Fruit fly (Drosophila melanogaster) whole organism, embryonic: ENCODE measurements around the gene raw.

ENCODE experiments used
- Blimp-1 ChIP-seq: fragments of 200-800 bp; sonication (Bioruptor generic); optimal IDR thresholded peaks from 3 replicates; lab custom pipeline; 2018; ENCODE audit warnings: missing biosample characterization, missing genetic modification characterization, mild to moderate bottlenecking, moderate library complexity, missing genetic modification reagents
- CG10565 ChIP-seq: fragments of 200-800 bp; sonication (Bioruptor generic); optimal IDR thresholded peaks from 3 replicates; lab custom pipeline; 2016; ENCODE audit warnings: missing biosample characterization, mild to moderate bottlenecking, missing genetic modification characterization
- CG10979 ChIP-seq: fragments of 200-800 bp; sonication (Bioruptor generic); optimal IDR thresholded peaks from 2 replicates; lab custom pipeline; 2018; ENCODE audit warnings: missing biosample characterization, mild to moderate bottlenecking, missing genetic modification characterization, moderate library complexity
- CG11456 ChIP-seq: fragments of 200-800 bp; sonication (Bioruptor generic); IDR thresholded peaks from 3 replicates; pipeline ENCODE4 v1.3.6; 2022; ENCODE audit warnings: missing biosample characterization, missing genetic modification characterization
- CG11695 ChIP-seq: fragments of 200-800 bp; sonication (Bioruptor generic); IDR thresholded peaks from 3 replicates; pipeline ENCODE4 v1.3.6; 2022; ENCODE audit warnings: missing biosample characterization, missing genetic modification characterization
- CG12071 ChIP-seq: fragments of 200-800 bp; sonication (Bioruptor generic); optimal IDR thresholded peaks from 3 replicates; lab custom pipeline; 2018; ENCODE audit warnings: missing biosample characterization, mild to moderate bottlenecking, missing genetic modification characterization
- CG12219 ChIP-seq: fragments of 200-800 bp; sonication (Bioruptor generic); optimal IDR thresholded peaks from 3 replicates; lab custom pipeline; 2018; ENCODE audit warnings: missing biosample characterization, mild to moderate bottlenecking, missing genetic modification characterization
- CG13287 ChIP-seq: fragments of 200-800 bp; sonication (Bioruptor generic); IDR thresholded peaks from 2 replicates; pipeline ENCODE4 v1.3.6; 2022; ENCODE audit warnings: missing biosample characterization, missing genetic modification characterization; ENCODE audit not compliant: partially characterized antibody
- CG14710 ChIP-seq: fragments of 200-800 bp; sonication (Bioruptor generic); optimal IDR thresholded peaks from 3 replicates; lab custom pipeline; 2019; ENCODE audit warnings: missing biosample characterization, mild to moderate bottlenecking, missing genetic modification characterization, moderate library complexity
- CG15011 ChIP-seq: fragments of 200-800 bp; sonication (Bioruptor generic); optimal IDR thresholded peaks from 3 replicates; lab custom pipeline; 2018; ENCODE audit warnings: missing biosample characterization, mild to moderate bottlenecking, missing genetic modification characterization
- CG1603 ChIP-seq: fragments of 200-800 bp; sonication (Bioruptor generic); optimal IDR thresholded peaks from 2 replicates; lab custom pipeline; 2019; ENCODE audit warnings: missing biosample characterization, mild to moderate bottlenecking, missing genetic modification characterization, moderate library complexity
- CG16815 ChIP-seq: fragments of 200-800 bp; sonication (Bioruptor generic); optimal IDR thresholded peaks from 3 replicates; lab custom pipeline; 2017; ENCODE audit warnings: missing biosample characterization, mild to moderate bottlenecking, missing genetic modification characterization
- CG17912 ChIP-seq: fragments of 200-800 bp; sonication (Bioruptor generic); optimal IDR thresholded peaks from 2 replicates; lab custom pipeline; 2018; ENCODE audit warnings: missing biosample characterization, mild to moderate bottlenecking, missing genetic modification characterization
- CG42726 ChIP-seq: fragments of 200-800 bp; sonication (Bioruptor generic); IDR thresholded peaks from 2 replicates; pipeline ENCODE4 v1.3.6; 2022; ENCODE audit warnings: missing biosample characterization, missing genetic modification characterization; ENCODE audit not compliant: partially characterized antibody
- CG4617 ChIP-seq: fragments of 200-800 bp; sonication (Bioruptor generic); optimal IDR thresholded peaks from 3 replicates; lab custom pipeline; 2016; ENCODE audit warnings: missing biosample characterization, missing genetic modification characterization, borderline replicate concordance
- CG4707 ChIP-seq: fragments of 200-800 bp; sonication (Bioruptor generic); optimal IDR thresholded peaks from 2 replicates; lab custom pipeline; 2018; ENCODE audit warnings: missing biosample characterization, mild to moderate bottlenecking, missing genetic modification characterization, moderate library complexity
- CG6813 ChIP-seq: fragments of 200-800 bp; sonication (Bioruptor generic); optimal IDR thresholded peaks from 2 replicates; lab custom pipeline; 2017; ENCODE audit warnings: missing biosample characterization, missing genetic modification characterization, mild to moderate bottlenecking, moderate library complexity, missing genetic modification reagents
- CG7786 ChIP-seq: fragments of 200-800 bp; sonication (Bioruptor generic); optimal IDR thresholded peaks from 2 replicates; lab custom pipeline; 2016; ENCODE audit warnings: missing biosample characterization, missing genetic modification characterization
- CG8281 ChIP-seq: fragments of 200-800 bp; sonication (Bioruptor generic); optimal IDR thresholded peaks from 2 replicates; lab custom pipeline; 2018; ENCODE audit warnings: missing biosample characterization, mild to moderate bottlenecking, missing genetic modification characterization, moderate library complexity
- CG9727 ChIP-seq: fragments of 200-800 bp; sonication (Bioruptor generic); optimal IDR thresholded peaks from 3 replicates; lab custom pipeline; 2017; ENCODE audit warnings: missing biosample characterization, mild to moderate bottlenecking, missing genetic modification characterization
- CG9932 ChIP-seq: fragments of 200-800 bp; sonication (Bioruptor generic); IDR thresholded peaks from 2 replicates; pipeline ENCODE4 v1.3.6; 2022; ENCODE audit warnings: missing biosample characterization, missing genetic modification characterization
- CTCF ChIP-seq: fragments of 200-800 bp; sonication (Bioruptor generic); optimal IDR thresholded peaks from 2 replicates; lab custom pipeline; 2017; ENCODE audit warnings: missing biosample characterization, mild to moderate bottlenecking, missing genetic modification characterization, moderate library complexity
- D ChIP-seq, 2 experiments: fragments of 200-800 bp in 1 of 2; fragments of >200 bp in 1 of 2; sonication (Bioruptor generic) in 1 of 2; optimal IDR thresholded peaks; 2 replicates in 1 of 2; 3 replicates in 1 of 2; lab custom pipeline; 2017; ENCODE audit warnings: mild to moderate bottlenecking in 1 of 2, missing biosample characterization in 1 of 2, missing genetic modification characterization in 1 of 2, missing genetic modification reagents in 1 of 2
- E2f1 ChIP-seq: fragments of 200-800 bp; sonication (Bioruptor generic); IDR thresholded peaks from 2 replicates; pipeline ENCODE4 v1.3.6; 2022; ENCODE audit warnings: missing biosample characterization, missing genetic modification characterization
- Ets65A ChIP-seq: fragments of 200-800 bp; sonication (Bioruptor generic); peaks from one replicate; lab custom pipeline; 2016; ENCODE audit warnings: missing biosample characterization, missing genetic modification characterization
- HLH3B ChIP-seq: fragments of 200-800 bp; sonication (Bioruptor generic); IDR thresholded peaks from 2 replicates; pipeline ENCODE4 v1.3.6; 2022; ENCODE audit warnings: missing biosample characterization, missing genetic modification characterization
- HLH54F ChIP-seq: fragments of 200-800 bp; sonication (Bioruptor generic); optimal IDR thresholded peaks from 3 replicates; lab custom pipeline; 2016; ENCODE audit warnings: missing biosample characterization, missing genetic modification characterization
- HmgZ ChIP-seq: fragments of 200-800 bp; sonication (Bioruptor generic); optimal IDR thresholded peaks from 2 replicates; lab custom pipeline; 2018; ENCODE audit warnings: missing biosample characterization, mild to moderate bottlenecking, missing genetic modification characterization
- Hr3 ChIP-seq: fragments of 200-800 bp; sonication (Bioruptor generic); optimal IDR thresholded peaks from 3 replicates; lab custom pipeline; 2016; ENCODE audit warnings: missing biosample characterization, missing genetic modification characterization
- Oaz ChIP-seq: fragments of 200-800 bp; sonication (Bioruptor generic); IDR thresholded peaks from 2 replicates; pipeline ENCODE4 v1.3.6; 2022; ENCODE audit warnings: missing biosample characterization, missing genetic modification characterization
- Ravus ChIP-seq: fragments of 200-800 bp; sonication (Bioruptor generic); IDR thresholded peaks from 2 replicates; pipeline ENCODE4 v1.3.6; 2022; ENCODE audit warnings: missing biosample characterization, missing genetic modification characterization
- Rx ChIP-seq: fragments of 200-800 bp; sonication (Bioruptor generic); IDR thresholded peaks from 2 replicates; pipeline ENCODE4 v1.3.6; 2022; ENCODE audit warnings: missing biosample characterization, missing genetic modification characterization
- Usf ChIP-seq: fragments of 200-800 bp; sonication (Bioruptor generic); optimal IDR thresholded peaks from 2 replicates; lab custom pipeline; 2017; ENCODE audit warnings: missing genotype, missing biosample characterization, missing genetic modification characterization
- Vsx1 ChIP-seq: fragments of 200-800 bp; sonication (Bioruptor generic); optimal IDR thresholded peaks from 2 replicates; lab custom pipeline; 2017; ENCODE audit warnings: missing biosample characterization, mild to moderate bottlenecking, missing genetic modification characterization, missing genetic modification reagents
- bcd ChIP-seq: fragments of 200-800 bp; sonication (Bioruptor generic); optimal IDR thresholded peaks from 2 replicates; lab custom pipeline; 2017; ENCODE audit warnings: missing biosample characterization, mild to moderate bottlenecking, missing genetic modification characterization
- cato ChIP-seq: fragments of 200-800 bp; sonication (Bioruptor generic); optimal IDR thresholded peaks from 2 replicates; lab custom pipeline; 2016; ENCODE audit warnings: missing biosample characterization, missing genetic modification characterization, borderline replicate concordance
- caup ChIP-seq: fragments of 200-800 bp; sonication (Bioruptor generic); optimal IDR thresholded peaks from 3 replicates; lab custom pipeline; 2017; ENCODE audit warnings: missing biosample characterization, mild to moderate bottlenecking, missing genetic modification characterization, moderate library complexity; ENCODE audit not compliant: severe bottlenecking
- chif ChIP-seq, 2 experiments: fragments of 200-800 bp; sonication (Bioruptor generic); optimal IDR thresholded peaks; 3 replicates each; lab custom pipeline; 2016; ENCODE audit warnings: missing biosample characterization in 2 of 2, missing genetic modification characterization in 2 of 2
- emc ChIP-seq: fragments of 200-800 bp; sonication (Bioruptor generic); optimal IDR thresholded peaks from 2 replicates; lab custom pipeline; 2016; ENCODE audit warnings: missing biosample characterization, missing genetic modification characterization
- eve ChIP-seq, 2 experiments: fragments of >200 bp; optimal IDR thresholded peaks; 2 replicates each; lab custom pipeline; 2017; ENCODE audit warnings: missing biosample characterization in 2 of 2, missing genetic modification characterization in 2 of 2
- fd102C ChIP-seq: fragments of 200-800 bp; sonication (Bioruptor generic); optimal IDR thresholded peaks from 2 replicates; lab custom pipeline; 2018; ENCODE audit warnings: missing biosample characterization, mild to moderate bottlenecking, missing genetic modification characterization, moderate library complexity
- fd3F ChIP-seq: fragments of 200-800 bp; sonication (Bioruptor generic); optimal IDR thresholded peaks from 2 replicates; lab custom pipeline; 2018; ENCODE audit warnings: missing biosample characterization, mild to moderate bottlenecking, missing genetic modification characterization, moderate library complexity
- inv ChIP-seq: fragments of 200-800 bp; sonication (Bioruptor generic); IDR thresholded peaks from 2 replicates; pipeline ENCODE4 v1.3.6; 2022; ENCODE audit warnings: missing biosample characterization, missing genetic modification characterization; ENCODE audit not compliant: partially characterized antibody
- klu ChIP-seq: fragments of 200-800 bp; sonication (Bioruptor generic); IDR thresholded peaks from 2 replicates; pipeline ENCODE4 v1.3.6; 2022; ENCODE audit warnings: missing biosample characterization, missing genetic modification characterization
- maf-S ChIP-seq: fragments of 200-800 bp; sonication (Bioruptor generic); optimal IDR thresholded peaks from 2 replicates; lab custom pipeline; 2016; ENCODE audit warnings: missing biosample characterization, missing genetic modification characterization
- mirr ChIP-seq: fragments of 200-800 bp; sonication (Bioruptor generic); optimal IDR thresholded peaks from 3 replicates; lab custom pipeline; 2018; ENCODE audit warnings: missing biosample characterization, mild to moderate bottlenecking, missing genetic modification characterization
- seq ChIP-seq: fragments of 200-800 bp; sonication (Bioruptor generic); IDR thresholded peaks from 2 replicates; pipeline ENCODE4 v1.3.6; 2022; ENCODE audit warnings: missing biosample characterization, missing genetic modification characterization
- sima ChIP-seq: fragments of 200-800 bp; sonication (Bioruptor generic); optimal IDR thresholded peaks from 2 replicates; lab custom pipeline; 2016; ENCODE audit warnings: missing biosample characterization, missing genetic modification characterization
- stc ChIP-seq: fragments of 200-800 bp; sonication (Bioruptor generic); IDR thresholded peaks from 2 replicates; pipeline ENCODE4 v1.3.6; 2022; ENCODE audit warnings: missing biosample characterization, missing genetic modification characterization
- tna ChIP-seq: fragments of 200-800 bp; sonication (Bioruptor generic); IDR thresholded peaks from 2 replicates; pipeline ENCODE4 v1.3.6; 2022; ENCODE audit warnings: missing biosample characterization, missing genetic modification characterization; ENCODE audit not compliant: partially characterized antibody
- twi ChIP-seq: fragments of 200-800 bp; optimal IDR thresholded peaks from 2 replicates; lab custom pipeline; 2019; ENCODE audit warnings: missing biosample characterization, mild to moderate bottlenecking, missing genetic modification characterization, moderate library complexity

The raw gene

DNA sequence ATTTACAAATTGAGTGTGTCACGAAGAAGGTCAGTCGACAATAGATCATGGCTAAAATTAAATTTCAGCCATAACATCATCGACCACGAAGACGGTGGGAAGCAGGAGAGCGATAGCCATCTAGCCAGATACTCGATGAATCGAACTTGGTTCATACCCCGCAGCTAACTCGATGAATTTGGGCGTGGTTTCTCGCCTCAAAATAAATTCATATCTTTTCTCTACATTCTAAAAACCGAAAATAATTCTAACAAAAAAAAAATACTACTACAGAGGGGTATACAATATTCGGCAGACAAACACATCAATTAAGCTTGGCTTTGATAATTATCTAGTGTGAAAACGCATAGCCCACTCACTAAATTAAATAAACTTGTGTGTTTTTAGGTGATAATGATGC, 7.8 kb downstream of the raw start (continued):
- peak; percentile 21 for TF ChIP-seq Blimp-1 (GFP tag; lab: Kevin White, UChicago)
- TF ChIP-seq fd102C (GFP tag; lab: Kevin White, UChicago), result no peak
- peak; percentile 70 for TF ChIP-seq stc (GFP tag; lab: Robert Waterston, UW)
- no peak for TF ChIP-seq Ets65A (GFP tag; lab: Kevin White, UChicago)
- TF ChIP-seq fd3F (GFP tag; lab: Kevin White, UChicago), result no peak
- no peak for TF ChIP-seq CG6813 (GFP tag; lab: Kevin White, UChicago)
- TF ChIP-seq seq (GFP tag; lab: Robert Waterston, UW), result no peak
- TF ChIP-seq cato (GFP tag; lab: Kevin White, UChicago), result no peak
- peak; percentile 7 for TF ChIP-seq bcd (GFP tag; lab: Kevin White, UChicago)
- no peak for TF ChIP-seq CG17912 (GFP tag; lab: Kevin White, UChicago)
- no peak for TF ChIP-seq emc (GFP tag; lab: Kevin White, UChicago)
- peak in 1 of 2 experiments; percentile 4 for TF ChIP-seq chif (GFP tag; optimal IDR thresholded peaks at IDR 0.05; lab: Kevin White, UChicago)
- TF ChIP-seq CG4617 (GFP tag; lab: Kevin White, UChicago), result no peak
- TF ChIP-seq CTCF (GFP tag; lab: Kevin White, UChicago), result no peak
- no peak for TF ChIP-seq tna (GFP tag; lab: Robert Waterston, UW)
- TF ChIP-seq E2f1 (GFP tag; lab: Robert Waterston, UW), result 0 out of 2 replicates have a peak, but pooled peaks have one; percentile 22
- TF ChIP-seq sima, result no peak
- TF ChIP-seq Oaz (GFP tag; lab: Robert Waterston, UW), result no peak
- TF ChIP-seq CG42726 (GFP tag; lab: Robert Waterston, UW), result no peak
- no peak for TF ChIP-seq CG15011 (GFP tag; lab: Kevin White, UChicago)
- no peak for TF ChIP-seq eve (GFP tag; optimal IDR thresholded peaks at IDR 0.05; lab: Kevin White, UChicago)
- TF ChIP-seq CG16815 (GFP tag; lab: Kevin White, UChicago), result no peak
- no peak for TF ChIP-seq CG12219 (GFP tag; lab: Kevin White, UChicago)
- no peak for TF ChIP-seq CG9727 (GFP tag; lab: Kevin White, UChicago)
- no peak for TF ChIP-seq mirr (GFP tag; lab: Kevin White, UChicago)
- no peak; the same call in 2 of the 3 replicates for TF ChIP-seq CG11695 (GFP tag; lab: Robert Waterston, UW)
- TF ChIP-seq maf-S (GFP tag; lab: Kevin White, UChicago), result no peak
- TF ChIP-seq CG14710 (tag; lab: Kevin White, UChicago), result no peak
- peak; percentile 10 for TF ChIP-seq CG10979 (tag; lab: Kevin White, UChicago)
- no peak for TF ChIP-seq Rx (GFP tag; lab: Robert Waterston, UW)
- TF ChIP-seq caup (GFP tag; lab: Kevin White, UChicago), result peak; percentile 4
- TF ChIP-seq CG9932, result no peak
- peak; percentile 2 for TF ChIP-seq Hr3 (GFP tag; lab: Kevin White, UChicago)
- no peak for TF ChIP-seq CG7786 (GFP tag; lab: Kevin White, UChicago)
- TF ChIP-seq klu (GFP tag; lab: Robert Waterston, UW), result no peak
- TF ChIP-seq CG13287, result no peak
- TF ChIP-seq CG11456, result no peak
- no peak for TF ChIP-seq CG12071 (GFP tag; lab: Kevin White, UChicago)
- no peak for TF ChIP-seq CG4707 (GFP tag; lab: Kevin White, UChicago)
- no peak for TF ChIP-seq HmgZ (tag; lab: Kevin White, UChicago)
- no peak for TF ChIP-seq D (optimal IDR thresholded peaks at IDR 0.05; lab: Kevin White, UChicago)
- no peak for TF ChIP-seq D (GFP tag; optimal IDR thresholded peaks at IDR 0.05; lab: Kevin White, UChicago)
- TF ChIP-seq Usf (GFP tag; lab: Kevin White, UChicago), result no peak
- no peak for TF ChIP-seq CG8281 (tag; lab: Kevin White, UChicago)
- TF ChIP-seq twi, result no peak
- no peak for TF ChIP-seq inv
- no peak for TF ChIP-seq HLH54F (GFP tag; lab: Kevin White, UChicago)
- TF ChIP-seq Ravus (GFP tag; lab: Robert Waterston, UW), result no peak; the same call in 1 of the 2 replicates
- no peak for TF ChIP-seq CG10565 (GFP tag; lab: Kevin White, UChicago)
- no peak for TF ChIP-seq Vsx1 (GFP tag; lab: Kevin White, UChicago)
- TF ChIP-seq HLH3B, result peak; percentile 61; the same call in 1 of the 2 replicates
- TF ChIP-seq CG1603, result peak; percentile 33
